Worm (Caenorhabditis elegans) whole organism, L2 larva: Measurements from ENCODE around the gene W06A7.2.
"Not testable (repeated sequence)": the region's sequence is repeated elsewhere in the genome, so short reads cannot be mapped to it uniquely, and the experiment has no call there.

Experiments
- C34F6.9 ChIP-seq: fragments of 150-350 bp; optimal IDR thresholded peaks from 2 replicates; lab custom pipeline; 2014; ENCODE audit warnings: missing biosample characterization, missing genetic modification characterization
- F13H6.1 ChIP-seq: sonication (generic microtip); optimal IDR thresholded peaks from 2 replicates; lab custom pipeline; 2016; ENCODE audit warnings: missing genetic modification characterization, missing compliant biosample characterization
- Y55F3AM.14 ChIP-seq: fragments of 200-800 bp; sonication (Bioruptor generic); optimal IDR thresholded peaks from 2 replicates; lab custom pipeline; 2018; ENCODE audit warnings: mild to moderate bottlenecking, missing genetic modification characterization, missing compliant biosample characterization
- ZK546.5 ChIP-seq: sonication (generic microtip); optimal IDR thresholded peaks from 2 replicates; lab custom pipeline; 2017; ENCODE audit warnings: missing biosample characterization, missing genetic modification characterization
- alr-1 ChIP-seq: fragments of 150-350 bp; optimal IDR thresholded peaks from 2 replicates; lab custom pipeline; 2014; ENCODE audit warnings: missing biosample characterization, missing genetic modification characterization
- aly-2 ChIP-seq: fragments of 150-350 bp; optimal IDR thresholded peaks from 2 replicates; lab custom pipeline; 2014; ENCODE audit warnings: missing biosample characterization, missing genetic modification characterization
- ama-1 ChIP-seq: fragments of 150-350 bp; optimal IDR thresholded peaks from 2 replicates; lab custom pipeline; 2018; ENCODE audit warnings: inconsistent platforms
- blmp-1 ChIP-seq: sonication (generic microtip); optimal IDR thresholded peaks from 2 replicates; lab custom pipeline; 2017; ENCODE audit warnings: missing genetic modification characterization, mild to moderate bottlenecking, missing compliant biosample characterization, antibody characterized with exemption, moderate library complexity; ENCODE audit not compliant: insufficient read depth
- ceh-16 ChIP-seq: fragments of 150-350 bp; optimal IDR thresholded peaks from 2 replicates; lab custom pipeline; 2014; ENCODE audit warnings: missing biosample characterization, missing genetic modification characterization
- ceh-82 ChIP-seq: fragments of 150-350 bp; optimal IDR thresholded peaks from 2 replicates; lab custom pipeline; 2014; ENCODE audit warnings: missing biosample characterization, missing genetic modification characterization
- crh-2 ChIP-seq: sonication (generic microtip); optimal IDR thresholded peaks from 2 replicates; lab custom pipeline; 2017; ENCODE audit warnings: missing biosample characterization, missing genetic modification characterization
- egl-27 ChIP-seq: sonication (generic microtip); optimal IDR thresholded peaks from 3 replicates; lab custom pipeline; 2017; ENCODE audit warnings: missing biosample characterization, missing genetic modification reagents, missing genetic modification characterization
- elt-1 ChIP-seq: fragments of 150-350 bp; optimal IDR thresholded peaks from 2 replicates; lab custom pipeline; 2014; ENCODE audit warnings: missing biosample characterization, missing genetic modification characterization
- elt-3 ChIP-seq: sonication (generic microtip); optimal IDR thresholded peaks from 2 replicates; lab custom pipeline; 2017; ENCODE audit warnings: missing biosample characterization, missing genetic modification characterization
- fos-1 ChIP-seq: fragments of 150-350 bp; optimal IDR thresholded peaks from 2 replicates; lab custom pipeline; 2014; ENCODE audit warnings: missing biosample characterization, missing genetic modification characterization
- gmeb-1 ChIP-seq: fragments of 150-350 bp; optimal IDR thresholded peaks from 2 replicates; lab custom pipeline; 2014; ENCODE audit warnings: missing biosample characterization, missing genetic modification characterization
- lin-13 ChIP-seq: fragments of 150-350 bp; optimal IDR thresholded peaks from 2 replicates; lab custom pipeline; 2014; ENCODE audit warnings: missing biosample characterization, missing genetic modification reagents, missing genetic modification characterization
- lin-39 ChIP-seq: fragments of 150-350 bp; optimal IDR thresholded peaks from 2 replicates; lab custom pipeline; 2014; ENCODE audit warnings: missing biosample characterization, missing genetic modification reagents, missing genetic modification characterization
- lsy-2 ChIP-seq, 2 experiments: fragments of 150-350 bp in 1 of 2; sonication (generic microtip) in 1 of 2; optimal IDR thresholded peaks; 2 replicates each; lab custom pipeline; 2014 to 2017; ENCODE audit warnings: missing biosample characterization in 2 of 2, missing genetic modification characterization in 2 of 2
- mab-5 ChIP-seq: fragments of 150-350 bp; optimal IDR thresholded peaks from 2 replicates; lab custom pipeline; 2014; ENCODE audit warnings: missing biosample characterization, missing genetic modification characterization
- mbf-1 ChIP-seq: sonication (generic microtip); optimal IDR thresholded peaks from 2 replicates; lab custom pipeline; 2017; ENCODE audit warnings: missing biosample characterization, missing genetic modification characterization
- mdl-1 ChIP-seq, 2 experiments: fragments of 150-350 bp in 1 of 2; sonication (generic microtip) in 1 of 2; optimal IDR thresholded peaks; 2 replicates each; lab custom pipeline; 2017; ENCODE audit warnings: missing biosample characterization in 2 of 2, missing genetic modification characterization in 2 of 2
- nhr-11 ChIP-seq: fragments of 150-350 bp; optimal IDR thresholded peaks from 2 replicates; lab custom pipeline; 2014; ENCODE audit warnings: missing biosample characterization, missing genetic modification characterization
- nhr-129 ChIP-seq: fragments of 150-350 bp; optimal IDR thresholded peaks from 2 replicates; lab custom pipeline; 2014; ENCODE audit warnings: missing biosample characterization, missing genetic modification characterization
- nhr-21 ChIP-seq: fragments of 150-350 bp; optimal IDR thresholded peaks from 2 replicates; lab custom pipeline; 2014; ENCODE audit warnings: missing biosample characterization, missing genetic modification characterization
- nhr-237 ChIP-seq: fragments of 150-350 bp; optimal IDR thresholded peaks from 2 replicates; lab custom pipeline; 2014; ENCODE audit warnings: missing biosample characterization, missing genetic modification characterization
- nhr-25 ChIP-seq: fragments of 150-350 bp; sonication (generic microtip); optimal IDR thresholded peaks from 3 replicates; lab custom pipeline; 2014; ENCODE audit warnings: missing biosample characterization, missing genetic modification characterization
- nhr-6 ChIP-seq: fragments of 150-350 bp; optimal IDR thresholded peaks from 2 replicates; lab custom pipeline; 2014; ENCODE audit warnings: missing biosample characterization, missing genetic modification characterization
- peb-1 ChIP-seq: fragments of 150-350 bp; optimal IDR thresholded peaks from 2 replicates; lab custom pipeline; 2014; ENCODE audit warnings: missing biosample characterization, missing genetic modification characterization
- sem-4 ChIP-seq: fragments of 150-350 bp; optimal IDR thresholded peaks from 2 replicates; lab custom pipeline; 2014; ENCODE audit warnings: missing biosample characterization, missing genetic modification reagents, missing genetic modification characterization
- skn-1 ChIP-seq: sonication (generic microtip); optimal IDR thresholded peaks from 2 replicates; lab custom pipeline; 2017; ENCODE audit warnings: missing biosample characterization, missing genetic modification characterization
- sma-3 ChIP-seq: sonication (generic microtip); optimal IDR thresholded peaks from 2 replicates; lab custom pipeline; 2016; ENCODE audit warnings: missing genetic modification reagents, missing genetic modification characterization, missing compliant biosample characterization
- sma-9 ChIP-seq, 2 experiments: fragments of 150-350 bp in 1 of 2; sonication (generic microtip) in 1 of 2; optimal IDR thresholded peaks; 2 replicates each; lab custom pipeline; 2014 to 2016; ENCODE audit warnings: missing genetic modification characterization in 2 of 2, mild to moderate bottlenecking in 1 of 2, missing biosample characterization in 1 of 2, missing compliant biosample characterization in 1 of 2, missing genetic modification reagents in 1 of 2, moderate library complexity in 1 of 2
- snpc-4 ChIP-seq: fragments of 150-350 bp; optimal IDR thresholded peaks from 2 replicates; lab custom pipeline; 2014; ENCODE audit warnings: missing biosample characterization, missing genetic modification characterization
- unc-39 ChIP-seq: fragments of 150-350 bp; optimal IDR thresholded peaks from 2 replicates; lab custom pipeline; 2014; ENCODE audit warnings: missing biosample characterization, missing genetic modification characterization
- unc-55 ChIP-seq: fragments of 150-350 bp; sonication (generic microtip); optimal IDR thresholded peaks from 3 replicates; lab custom pipeline; 2014; ENCODE audit warnings: missing biosample characterization, missing genetic modification reagents, missing genetic modification characterization
- unc-62 ChIP-seq: fragments of 150-350 bp; optimal IDR thresholded peaks from 2 replicates; lab custom pipeline; 2014; ENCODE audit warnings: missing biosample characterization, missing genetic modification reagents, missing genetic modification characterization
- zag-1 ChIP-seq: fragments of 150-350 bp; optimal IDR thresholded peaks from 2 replicates; lab custom pipeline; 2014; ENCODE audit warnings: missing biosample characterization, missing genetic modification characterization
- ztf-11 ChIP-seq: sonication (generic microtip); optimal IDR thresholded peaks from 2 replicates; lab custom pipeline; 2017; ENCODE audit warnings: missing biosample characterization, missing genetic modification characterization
- ztf-4 ChIP-seq: fragments of 150-350 bp; optimal IDR thresholded peaks from 2 replicates; lab custom pipeline; 2014; ENCODE audit warnings: missing biosample characterization, missing genetic modification characterization

W06A7.2 gene

DNA sequence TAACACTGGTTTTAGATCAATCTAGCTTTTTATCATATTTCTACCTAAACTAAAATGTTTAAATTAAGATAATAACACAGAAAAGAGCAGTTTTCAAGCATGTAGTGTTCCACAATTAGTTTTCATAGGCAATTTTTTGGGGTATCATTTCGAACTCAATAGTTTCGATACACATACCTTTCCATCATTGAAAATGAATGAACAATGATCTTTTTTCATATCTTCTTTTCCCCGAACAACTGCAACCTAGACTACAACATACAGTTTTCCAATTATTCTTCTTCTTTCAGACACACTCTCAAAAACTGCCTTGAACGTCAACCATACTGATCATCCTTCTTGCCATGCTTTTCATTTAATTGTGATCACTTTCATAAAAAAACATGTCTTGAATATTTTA is 2.5 kb downstream of the W06A7.2 start, which contains the start of gene W06A7.4:
TSS of gene W06A7.4 (plus strand) at position 301 of the 400 bp plus-strand sequence.
- TF ChIP-seq ama-1 (no peak), sma-3 (GFP tag; lab: Kevin White, UChicago) (no peak), ztf-4 (no peak), ceh-16 (no peak), peb-1 (tag; lab: Kevin White, UChicago) (no peak), ZK546.5 (tag; lab: Kevin White, UChicago) (no peak), ztf-11 (tag; lab: Kevin White, UChicago) (no peak), aly-2 (tag; lab: Kevin White, UChicago) (no peak), F13H6.1 (tag; lab: Kevin White, UChicago) (no peak), Y55F3AM.14 (GFP tag; lab: Kevin White, UChicago) (no peak)

DNA sequence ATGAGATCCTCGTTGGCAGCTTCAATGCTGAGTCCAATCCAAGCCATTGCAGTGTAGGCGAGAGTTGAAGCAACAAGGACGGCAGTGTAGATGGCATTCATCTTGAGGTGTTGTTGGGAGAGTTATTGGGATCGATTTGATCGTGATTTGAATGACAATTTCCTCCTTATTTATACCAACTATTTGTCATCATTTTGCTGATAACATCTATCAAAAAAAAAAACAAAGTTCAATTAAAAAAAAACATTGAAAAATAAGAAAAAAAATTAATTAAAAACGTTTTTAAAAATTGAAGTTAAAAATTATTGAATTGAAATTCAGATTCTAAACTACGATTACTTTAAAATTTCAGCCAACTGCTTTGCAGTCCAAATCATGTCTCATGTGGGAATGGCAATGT is 5.3 kb downstream of the W06A7.2 start, which contains the start of gene nspa-8:
TSS of gene nspa-8 (minus strand) at position 101 of the 400 bp plus-strand sequence.
- TF ChIP-seq gmeb-1 (tag; lab: Kevin White, UChicago); fos-1 (tag; lab: Kevin White, UChicago); unc-62 (GFP tag; lab: Kevin White, UChicago): not testable (repeated sequence)
- TF ChIP-seq, all 48 proteins: peak for 0; not testable (repeated sequence) for 48

DNA sequence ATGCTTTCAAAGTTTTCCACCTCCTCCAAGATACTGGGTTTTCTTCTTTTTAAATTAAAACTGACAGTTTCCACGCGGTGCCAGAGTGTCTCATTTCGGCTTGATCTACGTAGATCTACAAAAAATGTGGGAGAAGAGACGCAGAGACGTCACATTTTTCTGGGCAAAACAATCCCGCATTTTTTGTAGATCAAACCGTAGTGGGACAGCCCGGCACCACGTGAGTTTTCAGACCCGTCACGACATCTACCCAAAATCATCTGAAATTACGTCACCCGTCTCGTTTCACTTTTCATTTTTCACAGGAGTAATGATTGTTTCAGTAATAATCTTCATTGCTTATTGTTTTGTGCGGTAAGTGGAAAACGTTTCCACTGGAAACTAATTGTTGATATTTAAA is 6.8 kb downstream of the W06A7.2 start:
- TF ChIP-seq fos-1 (tag; lab: Kevin White, UChicago) (no peak), mbf-1 (tag; lab: Kevin White, UChicago) (no peak), mab-5 (tag; lab: Kevin White, UChicago) (no peak), ZK546.5 (tag; lab: Kevin White, UChicago) (no peak), snpc-4 (no peak), unc-39 (tag; lab: Kevin White, UChicago) (no peak)
- TF ChIP-seq, all 48 proteins: peak for 0

DNA sequence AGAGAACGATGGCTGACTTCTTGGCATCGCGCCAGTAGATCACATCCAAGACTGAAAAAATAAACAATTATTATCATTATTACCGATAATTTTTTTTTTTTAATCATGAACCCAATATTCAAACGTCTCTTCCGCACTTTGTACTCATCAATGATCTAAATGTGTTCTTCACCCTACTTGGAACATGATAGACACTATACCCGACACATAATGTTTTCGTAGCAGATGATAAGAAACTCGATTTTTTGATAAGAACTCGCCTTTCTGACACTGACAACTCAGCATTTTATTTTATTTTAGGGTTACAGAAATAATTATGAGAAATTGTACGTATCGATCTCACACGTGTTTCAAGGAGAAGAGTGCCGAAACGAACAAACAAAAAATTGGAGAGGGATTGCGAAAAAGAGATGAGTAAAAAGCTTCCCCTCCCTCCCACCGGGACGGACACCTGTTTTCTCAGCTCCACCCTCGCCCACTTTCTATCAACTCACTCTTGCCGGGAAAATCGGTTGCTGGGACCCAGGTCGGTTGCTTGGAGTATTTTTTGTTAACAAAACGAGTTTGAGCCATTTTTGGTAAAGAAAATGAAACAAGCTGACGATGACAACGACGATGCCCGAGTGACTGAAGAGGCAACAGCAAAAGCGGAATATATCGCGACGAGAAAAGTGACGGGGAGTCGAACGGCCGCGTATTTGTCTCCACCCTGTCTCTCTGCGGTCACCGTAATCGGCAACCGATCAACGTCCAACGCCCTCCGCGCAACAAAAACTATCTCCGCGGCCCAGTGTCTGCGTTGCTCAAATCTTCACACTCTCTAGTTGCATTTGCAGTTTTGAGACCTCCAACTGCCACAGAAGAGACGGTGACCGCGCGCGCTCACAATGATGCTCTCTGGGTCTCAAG is 8.9 kb downstream of the W06A7.2 start:
- no peak for TF ChIP-seq nhr-11 (tag; lab: Kevin White, UChicago)
- peak; percentile 24 for TF ChIP-seq skn-1
- TF ChIP-seq unc-55 (GFP tag; lab: Kevin White, UChicago): no peak
- TF ChIP-seq nhr-237 (tag; lab: Kevin White, UChicago): no peak
- TF ChIP-seq peb-1 (tag; lab: Kevin White, UChicago): no peak
- no peak for TF ChIP-seq nhr-6 (tag; lab: Kevin White, UChicago)
- no peak for TF ChIP-seq elt-3 (tag; lab: Kevin White, UChicago)
- TF ChIP-seq mdl-1 (tag; optimal IDR thresholded peaks at IDR 0.05; lab: Kevin White, UChicago): no peak
- TF ChIP-seq C34F6.9 (tag; lab: Kevin White, UChicago): no peak
- TF ChIP-seq lin-39 (tag; lab: Kevin White, UChicago): no peak
- peak; percentile 26 for TF ChIP-seq ceh-16
- no peak for TF ChIP-seq nhr-25 (tag; lab: Kevin White, UChicago)
- no peak for TF ChIP-seq ceh-82 (tag; lab: Kevin White, UChicago)
- peak; percentile 70 for TF ChIP-seq crh-2 (tag; lab: Kevin White, UChicago)
- TF ChIP-seq sma-9 (GFP tag; optimal IDR thresholded peaks at IDR 0.05; lab: Kevin White, UChicago): peak; percentile 65
- no peak for TF ChIP-seq sma-9 (tag; optimal IDR thresholded peaks at IDR 0.05; lab: Kevin White, UChicago)
- TF ChIP-seq elt-1 (tag; lab: Kevin White, UChicago): no peak
- TF ChIP-seq zag-1 (tag; lab: Kevin White, UChicago): no peak
- peak; percentile 91 for TF ChIP-seq fos-1 (tag; lab: Kevin White, UChicago)
- peak; percentile 5 for TF ChIP-seq sma-3 (GFP tag; lab: Kevin White, UChicago)
- TF ChIP-seq, all 48 proteins: peak for 6

DNA sequence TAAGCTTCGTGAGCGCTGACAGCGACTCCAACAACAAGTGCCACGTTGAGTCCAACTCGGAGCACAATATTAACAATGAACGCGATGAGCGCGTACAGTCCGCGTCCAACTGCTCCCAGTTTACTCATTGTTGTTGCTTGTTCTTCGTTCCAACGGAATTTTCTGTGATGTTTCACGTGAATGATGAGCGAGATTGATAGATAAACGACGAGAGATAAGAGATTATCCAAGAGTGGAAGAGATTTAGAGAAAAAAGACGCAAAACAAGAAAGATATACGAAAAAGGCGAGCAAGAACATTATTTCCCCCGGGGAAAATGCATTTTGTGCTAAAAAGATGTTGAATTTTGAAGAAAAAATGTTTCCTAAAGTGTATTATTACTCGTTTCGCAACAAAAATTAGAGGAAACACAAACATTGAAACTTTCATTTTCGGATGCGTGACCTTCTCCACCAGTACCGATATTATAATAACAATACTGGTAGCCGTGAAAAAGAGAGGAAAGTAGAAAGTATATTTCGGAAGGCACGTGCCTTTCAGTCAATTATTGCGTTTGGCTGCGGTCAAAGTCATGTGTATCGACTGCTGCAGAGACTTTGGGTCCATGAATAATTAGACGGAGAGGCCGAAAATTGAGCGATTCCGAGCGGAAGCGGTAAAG is 9.9 kb downstream of the W06A7.2 start:
- TF ChIP-seq fos-1 (tag; lab: Kevin White, UChicago) (peak; percentile 1), lsy-2 (tag; optimal IDR thresholded peaks at IDR 0.05; lab: Kevin White, UChicago) (peak in 1 of 2 experiments; percentile 16), lin-13 (no peak), nhr-25 (tag; lab: Kevin White, UChicago) (peak; percentile 48), Y55F3AM.14 (GFP tag; lab: Kevin White, UChicago) (peak; percentile 9), nhr-11 (tag; lab: Kevin White, UChicago) (no peak), nhr-129 (peak; percentile 22), mdl-1 (tag; optimal IDR thresholded peaks at IDR 0.05; lab: Kevin White, UChicago) (peak in 1 of 2 experiments; percentile 8), sma-9 (GFP tag; optimal IDR thresholded peaks at IDR 0.05; lab: Kevin White, UChicago) (peak; percentile 69), sma-9 (tag; optimal IDR thresholded peaks at IDR 0.05; lab: Kevin White, UChicago) (no peak), sem-4 (tag; lab: Kevin White, UChicago) (no peak), nhr-21 (peak; percentile 7), egl-27 (tag; lab: Kevin White, UChicago) (no peak), unc-62 (GFP tag; lab: Kevin White, UChicago) (no peak), mab-5 (tag; lab: Kevin White, UChicago) (peak; percentile 36), alr-1 (tag; lab: Kevin White, UChicago) (no peak), aly-2 (tag; lab: Kevin White, UChicago) (no peak), ama-1 (no peak), blmp-1 (peak; percentile 2), ztf-4 (peak; percentile 13)
